Fruit fly (Drosophila melanogaster) whole organism, embryonic: ENCODE data around the gene Ser12.

Source experiments
- CG11696 ChIP-seq: fragments of 200-800 bp; sonication (Bioruptor generic); IDR thresholded peaks from 2 replicates; pipeline ENCODE4 v1.3.6; 2022; ENCODE audit warnings: missing biosample characterization, missing genetic modification characterization
- CG12942 ChIP-seq: fragments of 200-800 bp; sonication (Bioruptor generic); optimal IDR thresholded peaks from 3 replicates; lab custom pipeline; 2016; ENCODE audit warnings: missing biosample characterization, missing genetic modification characterization
- CG14441 ChIP-seq: fragments of 200-800 bp; sonication (Bioruptor generic); IDR thresholded peaks from 2 replicates; pipeline ENCODE4 v1.3.6; 2022; ENCODE audit warnings: missing biosample characterization, missing genetic modification characterization
- CG3065 ChIP-seq: fragments of 200-800 bp; sonication (Bioruptor generic); optimal IDR thresholded peaks from 2 replicates; lab custom pipeline; 2016; ENCODE audit warnings: missing biosample characterization, missing genetic modification characterization
- CG31365 ChIP-seq: fragments of 200-800 bp; sonication (Bioruptor generic); optimal IDR thresholded peaks from 2 replicates; lab custom pipeline; 2018; ENCODE audit warnings: missing biosample characterization, mild to moderate bottlenecking, missing genetic modification characterization
- CG31388 ChIP-seq: fragments of 200-800 bp; sonication (Bioruptor generic); optimal IDR thresholded peaks from 2 replicates; lab custom pipeline; 2016; ENCODE audit warnings: missing biosample characterization, missing genetic modification characterization
- CG3281 ChIP-seq: fragments of 200-800 bp; sonication (Bioruptor generic); optimal IDR thresholded peaks from 3 replicates; lab custom pipeline; 2017; ENCODE audit warnings: missing biosample characterization, mild to moderate bottlenecking, missing genetic modification characterization
- CG33213 ChIP-seq: fragments of 200-800 bp; sonication (Bioruptor generic); optimal IDR thresholded peaks from 3 replicates; lab custom pipeline; 2016; ENCODE audit warnings: missing biosample characterization, missing genetic modification characterization
- CG33557 ChIP-seq: fragments of 200-800 bp; sonication (Bioruptor generic); optimal IDR thresholded peaks from 2 replicates; lab custom pipeline; 2019; ENCODE audit warnings: missing biosample characterization, mild to moderate bottlenecking, missing genetic modification characterization, moderate library complexity
- CG34224 ChIP-seq: fragments of 200-800 bp; sonication (Bioruptor generic); IDR thresholded peaks from 3 replicates; pipeline ENCODE4 v1.3.6; 2022; ENCODE audit warnings: missing biosample characterization, missing genetic modification characterization; ENCODE audit not compliant: partially characterized antibody
- CG3726 ChIP-seq: fragments of 200-800 bp; sonication (Bioruptor generic); IDR thresholded peaks from 3 replicates; pipeline ENCODE4, ENCODE4 v1.3.6; 2022; ENCODE audit warnings: missing biosample characterization, missing genetic modification characterization
- CG4282 ChIP-seq: fragments of 200-800 bp; sonication (Bioruptor generic); optimal IDR thresholded peaks from 2 replicates; lab custom pipeline; 2016; ENCODE audit warnings: missing biosample characterization, missing genetic modification characterization
- CG4404 ChIP-seq: fragments of 200-800 bp; sonication (Bioruptor generic); IDR thresholded peaks from 2 replicates; pipeline ENCODE4 v1.3.6; 2022; ENCODE audit warnings: missing biosample characterization, missing genetic modification characterization
- CG5245 ChIP-seq: fragments of 200-800 bp; sonication (Bioruptor generic); optimal IDR thresholded peaks from 3 replicates; lab custom pipeline; 2016; ENCODE audit warnings: missing biosample characterization, missing genetic modification characterization
- CG5953 ChIP-seq: fragments of 200-800 bp; sonication (Bioruptor generic); IDR thresholded peaks from 2 replicates; pipeline ENCODE4 v1.3.6; 2022; ENCODE audit warnings: missing biosample characterization, missing genetic modification characterization
- CG6683 ChIP-seq: fragments of 200-800 bp; sonication (Bioruptor generic); optimal IDR thresholded peaks from 2 replicates; lab custom pipeline; 2017; ENCODE audit warnings: missing biosample characterization, mild to moderate bottlenecking, missing genetic modification characterization, missing genetic modification reagents
- CG8359 ChIP-seq: fragments of 200-800 bp; sonication (Bioruptor generic); optimal IDR thresholded peaks from 2 replicates; lab custom pipeline; 2017; ENCODE audit warnings: missing biosample characterization, mild to moderate bottlenecking, missing genetic modification characterization, borderline replicate concordance
- CG8388 ChIP-seq: fragments of 200-800 bp; sonication (Bioruptor generic); optimal IDR thresholded peaks from 2 replicates; lab custom pipeline; 2019; ENCODE audit warnings: missing biosample characterization, mild to moderate bottlenecking, missing genetic modification characterization, moderate library complexity
- CG8478 ChIP-seq: fragments of >200 bp; optimal IDR thresholded peaks from 2 replicates; lab custom pipeline; 2018
- CG9215 ChIP-seq: fragments of 200-800 bp; sonication (Bioruptor generic); IDR thresholded peaks from 2 replicates; pipeline ENCODE4 v1.3.6; 2022; ENCODE audit warnings: missing biosample characterization, missing genetic modification characterization
- Dek ChIP-seq: fragments of 200-800 bp; sonication (Bioruptor generic); optimal IDR thresholded peaks from 3 replicates; lab custom pipeline; 2019; ENCODE audit warnings: missing biosample characterization, mild to moderate bottlenecking, missing genetic modification characterization, moderate library complexity
- Doc2 ChIP-seq: fragments of 200-800 bp; sonication (Bioruptor generic); IDR thresholded peaks from 2 replicates; pipeline ENCODE4 v1.3.6; 2022; ENCODE audit warnings: missing biosample characterization, missing genetic modification characterization
- HLH54F ChIP-seq: fragments of 200-800 bp; sonication (Bioruptor generic); optimal IDR thresholded peaks from 3 replicates; lab custom pipeline; 2016; ENCODE audit warnings: missing biosample characterization, missing genetic modification characterization
- Hey ChIP-seq: fragments of 200-800 bp; sonication (Bioruptor generic); optimal IDR thresholded peaks from 3 replicates; lab custom pipeline; 2018; ENCODE audit warnings: missing biosample characterization, mild to moderate bottlenecking, missing genetic modification characterization
- HmgD ChIP-seq: fragments of 200-800 bp; sonication (Bioruptor generic); optimal IDR thresholded peaks from 3 replicates; lab custom pipeline; 2016; ENCODE audit warnings: missing biosample characterization, missing genetic modification characterization
- Hmr ChIP-seq: fragments of 200-800 bp; sonication (Bioruptor generic); optimal IDR thresholded peaks from 3 replicates; lab custom pipeline; 2017; ENCODE audit warnings: mild to moderate bottlenecking, missing biosample characterization, missing genetic modification reagents, missing genetic modification characterization
- Hr51 ChIP-seq, 2 experiments: fragments of 200-800 bp; sonication (Bioruptor generic); optimal IDR thresholded peaks; 2 replicates in 1 of 2; 3 replicates in 1 of 2; lab custom pipeline; 2016 to 2018; ENCODE audit warnings: missing biosample characterization in 2 of 2, missing genetic modification characterization in 2 of 2, mild to moderate bottlenecking in 1 of 2, moderate library complexity in 1 of 2
- Sry-δ ChIP-seq: fragments of 200-800 bp; sonication (Bioruptor generic); optimal IDR thresholded peaks from 2 replicates; lab custom pipeline; 2016; ENCODE audit warnings: missing biosample characterization, missing genetic modification characterization
- Stat92E ChIP-seq, 3 experiments: fragments of >200 bp in 2 of 3; fragments of 200-800 bp in 1 of 3; sonication (Bioruptor generic) in 1 of 3; optimal IDR thresholded peaks; 2 replicates each; lab custom pipeline; 2017 to 2019; ENCODE audit warnings: missing biosample characterization in 3 of 3, missing genetic modification characterization in 3 of 3, mild to moderate bottlenecking in 1 of 3, moderate library complexity in 1 of 3
- TFAM ChIP-seq: fragments of 200-800 bp; sonication (Bioruptor generic); optimal IDR thresholded peaks from 2 replicates; lab custom pipeline; 2017; ENCODE audit warnings: missing biosample characterization, missing genetic modification characterization, inconsistent platforms
- YL-1 ChIP-seq: fragments of 200-800 bp; sonication (Bioruptor generic); optimal IDR thresholded peaks from 3 replicates; lab custom pipeline; 2017; ENCODE audit warnings: missing biosample characterization, mild to moderate bottlenecking, missing genetic modification characterization
- abd-A ChIP-seq: fragments of 200-800 bp; sonication (Bioruptor generic); optimal IDR thresholded peaks from 3 replicates; lab custom pipeline; 2019; ENCODE audit warnings: missing biosample characterization, mild to moderate bottlenecking, missing genetic modification characterization, moderate library complexity
- aop ChIP-seq: fragments of 200-800 bp; sonication (Bioruptor generic); IDR thresholded peaks from 2 replicates; pipeline ENCODE4 v1.3.6; 2022; ENCODE audit warnings: missing biosample characterization, missing genetic modification characterization
- ap ChIP-seq: fragments of 200-800 bp; sonication (Bioruptor generic); IDR thresholded peaks from 2 replicates; pipeline ENCODE4 v1.3.6; 2022; ENCODE audit warnings: missing biosample characterization, missing genetic modification characterization
- bbx ChIP-seq: fragments of 200-800 bp; sonication (Bioruptor generic); IDR thresholded peaks from 2 replicates; pipeline ENCODE4 v1.3.6; 2022; ENCODE audit warnings: missing biosample characterization, missing genetic modification characterization; ENCODE audit not compliant: partially characterized antibody
- cas ChIP-seq: fragments of 200-800 bp; sonication (Bioruptor generic); IDR thresholded peaks from 2 replicates; pipeline ENCODE4 v1.3.6; 2022; ENCODE audit warnings: missing biosample characterization, missing genetic modification characterization
- ci ChIP-seq: fragments of 200-800 bp; sonication (Bioruptor generic); IDR thresholded peaks from 3 replicates; pipeline ENCODE4 v1.3.6; 2022; ENCODE audit warnings: missing biosample characterization, missing genetic modification characterization
- danr ChIP-seq: fragments of 200-800 bp; sonication (Bioruptor generic); IDR thresholded peaks from 2 replicates; pipeline ENCODE4 v1.3.6; 2022; ENCODE audit warnings: missing biosample characterization, missing genetic modification characterization
- ems ChIP-seq: fragments of 200-800 bp; sonication (Bioruptor generic); optimal IDR thresholded peaks from 3 replicates; lab custom pipeline; 2016; ENCODE audit warnings: missing biosample characterization, missing genetic modification characterization
- gsb-n ChIP-seq: fragments of 200-800 bp; sonication (Bioruptor generic); optimal IDR thresholded peaks from 3 replicates; lab custom pipeline; 2018; ENCODE audit warnings: missing biosample characterization, mild to moderate bottlenecking, missing genetic modification characterization
- hth ChIP-seq: fragments of >200 bp; optimal IDR thresholded peaks from 2 replicates; lab custom pipeline; 2017; ENCODE audit warnings: inconsistent platforms
- p53 ChIP-seq: fragments of 200-800 bp; sonication (Bioruptor generic); optimal IDR thresholded peaks from 2 replicates; lab custom pipeline; 2016; ENCODE audit warnings: missing biosample characterization, missing genetic modification characterization
- sd ChIP-seq: fragments of 200-800 bp; sonication (Bioruptor generic); optimal IDR thresholded peaks from 3 replicates; lab custom pipeline; 2018; ENCODE audit warnings: missing biosample characterization, mild to moderate bottlenecking, missing genetic modification characterization, moderate library complexity
- sens ChIP-seq: fragments of 200-800 bp; sonication (Bioruptor generic); peaks from one replicate; lab custom pipeline; 2016; ENCODE audit warnings: missing biosample characterization, missing genetic modification characterization
- seq ChIP-seq: fragments of 200-800 bp; sonication (Bioruptor generic); IDR thresholded peaks from 2 replicates; pipeline ENCODE4 v1.3.6; 2022; ENCODE audit warnings: missing biosample characterization, missing genetic modification characterization
- sqz ChIP-seq: fragments of 200-800 bp; sonication (Bioruptor generic); optimal IDR thresholded peaks from 3 replicates; lab custom pipeline; 2018; ENCODE audit warnings: missing biosample characterization, mild to moderate bottlenecking, missing genetic modification characterization
- stwl ChIP-seq: fragments of 200-800 bp; sonication (Bioruptor generic); optimal IDR thresholded peaks from 3 replicates; lab custom pipeline; 2018; ENCODE audit warnings: missing biosample characterization, mild to moderate bottlenecking, missing genetic modification characterization, moderate library complexity
- tll ChIP-seq, 2 experiments: fragments of 200-800 bp in 1 of 2; fragments of >200 bp in 1 of 2; sonication (Bioruptor generic) in 1 of 2; optimal IDR thresholded peaks; 2 replicates each; lab custom pipeline; 2017 to 2019; ENCODE audit warnings: missing biosample characterization in 2 of 2, missing genetic modification characterization in 2 of 2, mild to moderate bottlenecking in 1 of 2, moderate library complexity in 1 of 2
- tx ChIP-seq: fragments of 200-800 bp; sonication (Bioruptor generic); optimal IDR thresholded peaks from 2 replicates; lab custom pipeline; 2016; ENCODE audit warnings: missing biosample characterization, missing genetic modification characterization
- vvl ChIP-seq: fragments of 200-800 bp; sonication (Bioruptor generic); IDR thresholded peaks from 2 replicates; pipeline ENCODE4 v1.3.6; 2022; ENCODE audit warnings: missing biosample characterization, missing genetic modification characterization
- z ChIP-seq: fragments of 200-800 bp; sonication (Bioruptor generic); IDR thresholded peaks from 3 replicates; pipeline ENCODE4 v1.3.6; 2022; ENCODE audit warnings: missing biosample characterization, missing genetic modification characterization

Gene Ser12

DNA sequence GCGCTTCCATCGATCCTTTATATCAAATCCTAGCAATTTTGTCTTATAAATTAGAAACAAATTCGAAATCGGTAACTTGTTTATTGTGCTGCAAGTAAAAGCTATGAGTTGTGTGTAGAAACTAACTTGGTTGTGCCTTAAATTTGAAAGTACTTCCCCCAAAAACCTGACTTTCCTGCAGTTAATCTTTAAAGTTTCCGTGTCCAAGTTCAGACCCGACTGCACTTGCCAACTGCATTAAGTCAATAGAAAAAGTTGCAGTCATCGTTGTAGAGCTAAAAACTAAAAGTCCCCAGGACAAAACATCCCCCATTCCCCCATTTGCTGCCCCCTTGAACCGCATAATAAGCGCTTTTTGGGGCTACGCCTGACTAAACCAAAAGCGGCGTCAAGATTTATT, 10.6 kb downstream of the Ser12 start, which contains the start of gene Tengl1:
TSS of gene Tengl1 (minus strand) at position 101 of the 400 bp plus-strand sequence.
- TF ChIP-seq tll (GFP tag; optimal IDR thresholded peaks at IDR 0.05; lab: Kevin White, UChicago) (no peak), Dek (tag; lab: Kevin White, UChicago) (no peak), CG33557 (GFP tag; lab: Kevin White, UChicago) (no peak), gsb-n (tag; lab: Kevin White, UChicago) (no peak), ap (GFP tag; lab: Robert Waterston, UW) (no peak), ci (GFP tag; lab: Robert Waterston, UW) (no peak), CG31365 (tag; lab: Kevin White, UChicago) (no peak), stwl (no peak), CG5953 (GFP tag; lab: Robert Waterston, UW) (no peak), hth (no peak), HmgD (no peak), Stat92E (GFP tag; optimal IDR thresholded peaks at IDR 0.05; lab: Kevin White, UChicago) (no peak), CG4404 (GFP tag; lab: Robert Waterston, UW) (no peak), bbx (no peak), sd (tag; lab: Kevin White, UChicago) (no peak), Hr51 (GFP tag; optimal IDR thresholded peaks at IDR 0.05; lab: Kevin White, UChicago) (no peak), Hmr (GFP tag; lab: Kevin White, UChicago) (no peak)

DNA sequence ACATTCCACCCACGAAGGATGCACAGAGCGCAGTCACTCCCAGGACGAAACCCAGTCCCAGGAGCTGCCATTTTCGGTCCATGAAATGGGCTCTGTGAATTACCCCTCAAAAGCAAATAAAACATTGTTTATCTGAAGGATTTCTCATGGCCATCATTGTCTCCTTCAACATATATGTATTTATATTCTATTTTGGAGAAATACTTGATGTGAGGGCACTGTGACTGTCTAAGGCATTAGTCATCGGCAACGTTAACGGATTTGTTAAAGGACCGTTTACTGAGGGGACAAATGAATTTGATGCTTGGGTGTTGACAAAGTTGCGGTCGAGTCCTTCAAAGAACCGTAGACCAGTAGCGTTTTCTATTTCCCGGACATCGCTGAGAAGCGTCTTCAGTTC, 11.8 kb downstream of the Ser12 start, which contains the start of gene Tengl2:
TSS of gene Tengl2 (minus strand) at position 101 of the 400 bp plus-strand sequence.
- no peak for TF ChIP-seq CG8359
- no peak for TF ChIP-seq CG8388 (GFP tag; lab: Kevin White, UChicago)
- TF ChIP-seq vvl: no peak
- TF ChIP-seq CG3065 (GFP tag; lab: Kevin White, UChicago): no peak
- no peak for TF ChIP-seq CG9215 (GFP tag; lab: Robert Waterston, UW)
- TF ChIP-seq CG34224 (GFP tag; lab: Robert Waterston, UW): no peak
- no peak for TF ChIP-seq ems
- no peak for TF ChIP-seq CG5953 (GFP tag; lab: Robert Waterston, UW)
- TF ChIP-seq Hey (tag; lab: Kevin White, UChicago): no peak
- no peak for TF ChIP-seq CG3281 (GFP tag; lab: Kevin White, UChicago)
- TF ChIP-seq CG6683 (GFP tag; lab: Kevin White, UChicago): no peak
- TF ChIP-seq CG12942 (GFP tag; lab: Kevin White, UChicago): no peak
- no peak for TF ChIP-seq CG4282
- TF ChIP-seq tx (GFP tag; lab: Kevin White, UChicago): no peak
- TF ChIP-seq Doc2 (GFP tag; lab: Robert Waterston, UW): no peak
- TF ChIP-seq ap (GFP tag; lab: Robert Waterston, UW): no peak
- no peak for TF ChIP-seq CG31388
- no peak for TF ChIP-seq CG11696 (GFP tag; lab: Robert Waterston, UW)
- no peak for TF ChIP-seq HLH54F (GFP tag; lab: Kevin White, UChicago)
- TF ChIP-seq Sry-δ (GFP tag; lab: Kevin White, UChicago): no peak

DNA sequence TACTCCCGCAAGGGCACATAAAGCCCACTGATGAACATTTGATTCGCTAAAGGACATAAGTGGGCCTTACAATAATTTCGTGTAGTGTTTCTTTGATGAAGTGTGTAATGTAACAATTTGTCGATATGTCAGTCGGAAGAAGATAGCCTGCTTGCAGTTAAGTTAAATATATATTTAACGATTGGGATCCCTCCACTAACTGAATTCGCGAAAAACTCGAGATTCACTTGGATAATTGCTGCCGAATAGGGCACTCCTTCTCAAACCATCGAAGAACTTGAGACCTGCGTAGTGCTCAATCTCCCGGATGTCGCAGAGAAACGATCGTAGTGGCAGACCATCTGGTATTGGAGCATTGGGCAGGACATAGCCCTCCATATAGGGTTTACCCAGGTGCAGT, 12.9 kb downstream of the Ser12 start, which contains the start of gene Tengl3:
TSS of gene Tengl3 (minus strand) at position 101 of the 400 bp plus-strand sequence.
- TF ChIP-seq CG3726 (GFP tag; lab: Robert Waterston, UW): no peak
- TF ChIP-seq CG5245 (GFP tag; lab: Kevin White, UChicago): no peak
- TF ChIP-seq sqz (GFP tag; lab: Kevin White, UChicago): no peak
- no peak for TF ChIP-seq CG14441 (GFP tag; lab: Robert Waterston, UW)
- TF ChIP-seq sens (GFP tag; lab: Kevin White, UChicago): no peak
- no peak for TF ChIP-seq YL-1 (GFP tag; lab: Kevin White, UChicago)
- TF ChIP-seq CG33213 (GFP tag; lab: Kevin White, UChicago): no peak
- TF ChIP-seq cas (GFP tag; lab: Robert Waterston, UW): no peak
- no peak for TF ChIP-seq tx (GFP tag; lab: Kevin White, UChicago)
- TF ChIP-seq TFAM (GFP tag; lab: Kevin White, UChicago): no peak
- TF ChIP-seq aop (GFP tag; lab: Robert Waterston, UW): no peak
- TF ChIP-seq danr (GFP tag; lab: Robert Waterston, UW): no peak
- no peak for TF ChIP-seq p53
- TF ChIP-seq vvl: no peak
- no peak for TF ChIP-seq seq
- no peak for TF ChIP-seq abd-A (tag; lab: Kevin White, UChicago)
- no peak for TF ChIP-seq z (GFP tag; lab: Robert Waterston, UW)
- TF ChIP-seq CG8478 (lab: Kevin White, UChicago): no peak
